Worm (Caenorhabditis elegans) whole organism, young adult: ENCODE measurements around the gene col-75.

ENCODE experiments used
- B0035.1 ChIP-seq: sonication (generic microtip); optimal IDR thresholded peaks from 2 replicates; lab custom pipeline; 2016; ENCODE audit warnings: missing genetic modification characterization, mild to moderate bottlenecking, missing compliant biosample characterization, missing genotype, missing genetic modification reagents
- C17E4.6 ChIP-seq: fragments of 200-800 bp; sonication (Bioruptor generic); IDR thresholded peaks from 2 replicates; pipeline ENCODE4 v1.3.6; 2022; ENCODE audit warnings: missing genetic modification reagents, missing genetic modification characterization, missing compliant biosample characterization
- F22D6.2 ChIP-seq: sonication (generic microtip); optimal IDR thresholded peaks from 2 replicates; lab custom pipeline; 2016; ENCODE audit warnings: mild to moderate bottlenecking, missing genetic modification characterization, missing compliant biosample characterization
- F33H1.4 ChIP-seq: fragments of 200-800 bp; sonication (Bioruptor generic); IDR thresholded peaks from 2 replicates; pipeline ENCODE4 v1.3.6; 2022; ENCODE audit warnings: missing genetic modification reagents, missing genetic modification characterization, missing compliant biosample characterization
- F39B2.1 ChIP-seq: fragments of 200-800 bp; sonication (Bioruptor generic); IDR thresholded peaks from 2 replicates; pipeline ENCODE4 v1.3.6; 2022; ENCODE audit warnings: missing genetic modification reagents, missing genetic modification characterization, missing compliant biosample characterization
- F49E8.2 ChIP-seq: sonication (generic microtip); optimal IDR thresholded peaks from 3 replicates; lab custom pipeline; 2017; ENCODE audit warnings: missing genetic modification characterization, mild to moderate bottlenecking, missing compliant biosample characterization, antibody characterized with exemption, moderate library complexity; ENCODE audit not compliant: insufficient read depth
- Y53F4B.3 ChIP-seq: fragments of 200-800 bp; sonication (Bioruptor generic); IDR thresholded peaks from 2 replicates; pipeline ENCODE4 v1.3.6; 2022; ENCODE audit warnings: missing genetic modification reagents, missing genetic modification characterization, missing compliant biosample characterization
- Y56A3A.18 ChIP-seq: fragments of 200-800 bp; sonication (Bioruptor generic); IDR thresholded peaks from 2 replicates; pipeline ENCODE4 v1.3.6; 2022; ENCODE audit warnings: missing genetic modification reagents, missing genetic modification characterization, missing compliant biosample characterization
- Y79H2A.3 ChIP-seq: fragments of 200-800 bp; sonication (Bioruptor generic); conservative IDR thresholded peaks from 2 replicates; pipeline ENCODE4 v1.3.6; 2022; ENCODE audit warnings: missing genetic modification reagents, missing genetic modification characterization, missing compliant biosample characterization
- attf-3 ChIP-seq: fragments of 200-800 bp; sonication (Bioruptor generic); conservative IDR thresholded peaks from 2 replicates; pipeline ENCODE4 v1.3.6; 2022; ENCODE audit warnings: missing genetic modification reagents, missing genetic modification characterization, missing compliant biosample characterization
- attf-5 ChIP-seq: fragments of 200-800 bp; sonication (Bioruptor generic); optimal IDR thresholded peaks from 2 replicates; lab custom pipeline; 2018; ENCODE audit warnings: mild to moderate bottlenecking, missing genetic modification characterization, missing compliant biosample characterization
- cebp-1 ChIP-seq, 2 experiments: fragments of 200-800 bp in 1 of 2; sonication (Bioruptor generic) in 1 of 2; sonication (generic microtip) in 1 of 2; IDR thresholded peaks in 1 of 2; optimal IDR thresholded peaks in 1 of 2; 2 replicates each; pipeline versions ENCODE4 v1.3.6 to Lab custom; 2017 to 2022; ENCODE audit warnings: missing compliant biosample characterization in 2 of 2, missing genetic modification characterization in 2 of 2, mild to moderate bottlenecking in 1 of 2, missing genetic modification reagents in 1 of 2, moderate library complexity in 1 of 2
- cebp-2 ChIP-seq: fragments of 200-800 bp; sonication (Bioruptor generic); IDR thresholded peaks from 2 replicates; pipeline ENCODE4 v1.3.6; 2022; ENCODE audit warnings: missing genetic modification characterization, missing compliant biosample characterization
- ceh-100 ChIP-seq: fragments of 200-800 bp; sonication (Bioruptor generic); IDR thresholded peaks from 2 replicates; pipeline ENCODE4 v1.3.6; 2022; ENCODE audit warnings: missing genetic modification reagents, missing genetic modification characterization, missing compliant biosample characterization
- ceh-40 ChIP-seq: fragments of 200-800 bp; sonication (Bioruptor generic); IDR thresholded peaks from 2 replicates; pipeline ENCODE4 v1.3.6; 2022; ENCODE audit warnings: missing genetic modification characterization, missing compliant biosample characterization
- ceh-79 ChIP-seq: sonication (generic microtip); optimal IDR thresholded peaks from 2 replicates; lab custom pipeline; 2017; ENCODE audit warnings: mild to moderate bottlenecking, missing genetic modification characterization, missing compliant biosample characterization
- egl-18 ChIP-seq: fragments of 200-800 bp; sonication (Bioruptor generic); IDR thresholded peaks from 2 replicates; pipeline ENCODE4 v1.3.6; 2022; ENCODE audit warnings: missing genetic modification reagents, missing genetic modification characterization, missing compliant biosample characterization
- ets-4 ChIP-seq: fragments of 200-800 bp; sonication (Bioruptor generic); optimal IDR thresholded peaks from 2 replicates; lab custom pipeline; 2018; ENCODE audit warnings: mild to moderate bottlenecking, missing genetic modification characterization, missing compliant biosample characterization
- hmg-1.2 ChIP-seq: fragments of 200-800 bp; sonication (Bioruptor generic); IDR thresholded peaks from 2 replicates; pipeline ENCODE4 v1.3.6; 2022; ENCODE audit warnings: missing genetic modification reagents, missing genetic modification characterization, missing compliant biosample characterization
- let-607 ChIP-seq, 2 experiments: fragments of 200-800 bp in 1 of 2; sonication (Bioruptor generic) in 1 of 2; sonication (generic microtip) in 1 of 2; optimal IDR thresholded peaks; 2 replicates each; lab custom pipeline; 2016 to 2018; ENCODE audit warnings: mild to moderate bottlenecking in 2 of 2, missing compliant biosample characterization in 2 of 2, missing genetic modification characterization in 2 of 2, moderate library complexity in 2 of 2, missing genotype in 1 of 2
- lin-26 ChIP-seq: fragments of 200-800 bp; sonication (Bioruptor generic); IDR thresholded peaks from 2 replicates; pipeline ENCODE4 v1.3.6; 2022; ENCODE audit warnings: missing genetic modification reagents, missing genetic modification characterization, missing compliant biosample characterization
- lin-35 ChIP-seq, 3 experiments: fragments of 150-350 bp in 2 of 3; sonication (generic microtip) in 1 of 3; optimal IDR thresholded peaks; 2 replicates each; lab custom pipeline; 2014 to 2018; ENCODE audit warnings: missing biosample characterization in 3 of 3, missing genetic modification characterization in 3 of 3, missing genetic modification reagents in 3 of 3
- lir-1 ChIP-seq: fragments of 200-800 bp; sonication (Bioruptor generic); conservative IDR thresholded peaks from 2 replicates; pipeline ENCODE4 v1.3.6; 2022; ENCODE audit warnings: missing genetic modification reagents, missing genetic modification characterization, missing compliant biosample characterization
- madf-10 ChIP-seq: sonication (generic microtip); optimal IDR thresholded peaks from 2 replicates; lab custom pipeline; 2016; ENCODE audit warnings: mild to moderate bottlenecking, missing genetic modification characterization, missing compliant biosample characterization
- madf-3 ChIP-seq: fragments of 200-800 bp; sonication (Bioruptor generic); IDR thresholded peaks from 2 replicates; pipeline ENCODE4 v1.3.6; 2022; ENCODE audit warnings: missing genetic modification reagents, missing genetic modification characterization, missing compliant biosample characterization
- madf-8 ChIP-seq: fragments of 200-800 bp; sonication (Bioruptor generic); conservative IDR thresholded peaks from 2 replicates; pipeline ENCODE4 v1.3.6; 2022; ENCODE audit warnings: missing genetic modification reagents, missing genetic modification characterization, missing compliant biosample characterization
- mxl-1 ChIP-seq: sonication (generic microtip); optimal IDR thresholded peaks from 2 replicates; lab custom pipeline; 2016; ENCODE audit warnings: missing genetic modification characterization, missing compliant biosample characterization
- nfya-2 ChIP-seq: fragments of 200-800 bp; sonication (Bioruptor generic); IDR thresholded peaks from 2 replicates; pipeline ENCODE4 v1.3.6; 2022; ENCODE audit warnings: missing genetic modification reagents, missing genetic modification characterization, missing compliant biosample characterization
- pha-4 ChIP-seq: fragments of 150-350 bp; sonication (generic microtip); optimal IDR thresholded peaks from 2 replicates; lab custom pipeline; 2014; ENCODE audit warnings: missing biosample characterization, missing genetic modification reagents, missing genetic modification characterization
- rcor-1 ChIP-seq: fragments of 200-800 bp; sonication (Bioruptor generic); IDR thresholded peaks from 2 replicates; pipeline ENCODE4 v1.3.6; 2022; ENCODE audit warnings: missing genetic modification reagents, missing genetic modification characterization, missing compliant biosample characterization
- repo-1 ChIP-seq: sonication (generic microtip); optimal IDR thresholded peaks from 2 replicates; lab custom pipeline; 2017; ENCODE audit warnings: mild to moderate bottlenecking, missing genetic modification characterization, missing compliant biosample characterization
- snpc-1.3 ChIP-seq: sonication (generic microtip); optimal IDR thresholded peaks from 2 replicates; lab custom pipeline; 2017; ENCODE audit warnings: missing genetic modification characterization, mild to moderate bottlenecking, missing compliant biosample characterization, antibody characterized with exemption, moderate library complexity, missing genotype, missing genetic modification reagents; ENCODE audit not compliant: insufficient read depth
- ztf-25 ChIP-seq: fragments of 200-800 bp; sonication (Bioruptor generic); IDR thresholded peaks from 2 replicates; pipeline ENCODE4 v1.3.6; 2022; ENCODE audit warnings: missing genetic modification reagents, missing genetic modification characterization, missing compliant biosample characterization
- ztf-26 ChIP-seq: sonication (generic microtip); optimal IDR thresholded peaks from 2 replicates; lab custom pipeline; 2017; ENCODE audit warnings: missing genetic modification characterization, missing compliant biosample characterization

The col-75 gene

ce11 chrII:6441128-6441527 lies 15.0 kb downstream of the col-75 start, which contains the start of gene cutl-16:
TSS of gene cutl-16 (plus strand) at chrII:6441428.
- no peak for TF ChIP-seq F33H1.4 (GFP tag; lab: Robert Waterston, UW)
- no peak for TF ChIP-seq Y79H2A.3 (GFP tag; lab: Robert Waterston, UW)
- no peak for TF ChIP-seq nfya-2 (GFP tag; lab: Robert Waterston, UW)
- no peak for TF ChIP-seq rcor-1 (GFP tag; lab: Robert Waterston, UW)
- TF ChIP-seq let-607 (tag; optimal IDR thresholded peaks at IDR 0.05; lab: Kevin White, UChicago) = no peak
- no peak for TF ChIP-seq F22D6.2 (tag; lab: Kevin White, UChicago)
- TF ChIP-seq ceh-100 = no peak
- no peak for TF ChIP-seq lin-35 (GFP tag; optimal IDR thresholded peaks at IDR 0.05; lab: Kevin White, UChicago)
- TF ChIP-seq attf-3 (GFP tag; lab: Robert Waterston, UW) = no peak
- no peak for TF ChIP-seq egl-18 (GFP tag; lab: Robert Waterston, UW)
- TF ChIP-seq snpc-1.3 = no peak
- TF ChIP-seq F49E8.2 (tag; lab: Kevin White, UChicago) = no peak
- no peak for TF ChIP-seq Y56A3A.18 (GFP tag; lab: Robert Waterston, UW)
- TF ChIP-seq, all 124 proteins: peak for 0

ce11 chrII:6443710-6444109 lies 17.6 kb downstream of the col-75 start, which contains the start of gene K06A1.2:
TSS of gene K06A1.2 (plus strand) at chrII:6444010.
- TF ChIP-seq madf-8 (GFP tag; lab: Robert Waterston, UW) (no peak), cebp-2 (GFP tag; lab: Robert Waterston, UW) (no peak), repo-1 (tag; lab: Kevin White, UChicago) (no peak), hmg-1.2 (GFP tag; lab: Robert Waterston, UW) (no peak), egl-18 (GFP tag; lab: Robert Waterston, UW) (no peak), Y53F4B.3 (GFP tag; lab: Robert Waterston, UW) (no peak), cebp-1 (GFP tag; IDR thresholded peaks at IDR 0.05; lab: Robert Waterston, UW) (no peak), cebp-1 (tag; optimal IDR thresholded peaks at IDR 0.05; lab: Kevin White, UChicago) (no peak), ceh-79 (tag; lab: Kevin White, UChicago) (no peak), attf-5 (GFP tag; lab: Kevin White, UChicago) (no peak), C17E4.6 (GFP tag; lab: Robert Waterston, UW) (no peak), ceh-40 (no peak), ztf-26 (tag; lab: Kevin White, UChicago) (no peak), ets-4 (GFP tag; lab: Kevin White, UChicago) (no peak), B0035.1 (tag; lab: Kevin White, UChicago) (no peak), Y79H2A.3 (GFP tag; lab: Robert Waterston, UW) (no peak), lir-1 (GFP tag; lab: Robert Waterston, UW) (no peak), lin-26 (GFP tag; lab: Robert Waterston, UW) (no peak)
- TF ChIP-seq, all 124 proteins: peak for 0

- TF ChIP-seq mxl-1 (tag; lab: Kevin White, UChicago) (no peak), ztf-25 (GFP tag; lab: Robert Waterston, UW) (no peak), pha-4 (tag; lab: Kevin White, UChicago) (no peak), madf-10 (tag; lab: Kevin White, UChicago) (no peak), madf-3 (GFP tag; lab: Robert Waterston, UW) (no peak), F39B2.1 (GFP tag; lab: Robert Waterston, UW) (no peak)
These were observed 22.1 kb downstream of the col-75 start for ce11 chrII:6448189-6448588.
